Worm (Caenorhabditis elegans) whole organism, L1 larva: ENCODE measurements around the gene col-109.

Source experiments
- C34B4.2 ChIP-seq: sonication (generic microtip); optimal IDR thresholded peaks from 2 replicates; lab custom pipeline; 2017; ENCODE audit warnings: mild to moderate bottlenecking, missing genetic modification characterization, missing compliant biosample characterization
- aly-2 ChIP-seq: fragments of 150-350 bp; optimal IDR thresholded peaks from 2 replicates; lab custom pipeline; 2014; ENCODE audit warnings: missing biosample characterization, missing genetic modification characterization
- ama-1 ChIP-seq: fragments of 150-350 bp; optimal IDR thresholded peaks from 2 replicates; lab custom pipeline; 2014
- blmp-1 ChIP-seq: fragments of 150-350 bp; optimal IDR thresholded peaks from 2 replicates; lab custom pipeline; 2014; ENCODE audit warnings: missing biosample characterization, missing genetic modification characterization
- ceh-88 ChIP-seq: fragments of 200-800 bp; sonication (Bioruptor generic); IDR thresholded peaks from 2 replicates; pipeline ENCODE4 v1.3.6; 2022; ENCODE audit warnings: missing genetic modification characterization, missing compliant biosample characterization
- ceh-90 ChIP-seq: sonication (generic microtip); optimal IDR thresholded peaks from 2 replicates; lab custom pipeline; 2016; ENCODE audit warnings: missing genetic modification characterization, missing compliant biosample characterization
- dpl-1 ChIP-seq, 3 experiments: fragments of 150-350 bp in 2 of 3; sonication (generic microtip) in 1 of 3; optimal IDR thresholded peaks; 2 replicates each; lab custom pipeline; 2014 to 2017; ENCODE audit warnings: missing biosample characterization in 3 of 3, missing genetic modification characterization in 3 of 3, missing genetic modification reagents in 3 of 3
- efl-1 ChIP-seq, 4 experiments: fragments of 150-350 bp; optimal IDR thresholded peaks in 3 of 4; peaks in 1 of 4; 1 replicate in 1 of 4; 2 replicates in 3 of 4; lab custom pipeline; 2014; ENCODE audit warnings: missing biosample characterization in 2 of 4, missing genetic modification characterization in 2 of 4, missing genetic modification reagents in 2 of 4
- elt-2 ChIP-seq: sonication (generic microtip); optimal IDR thresholded peaks from 2 replicates; lab custom pipeline; 2016; ENCODE audit warnings: missing genetic modification characterization, mild to moderate bottlenecking, inconsistent platforms, missing compliant biosample characterization, missing genetic modification reagents
- elt-3 ChIP-seq, 6 experiments: fragments of 150-350 bp in 1 of 6; sonication (generic microtip); optimal IDR thresholded peaks; 2 replicates each; lab custom pipeline; 2017 to 2018; ENCODE audit warnings: missing biosample characterization in 6 of 6, missing genetic modification characterization in 6 of 6, inconsistent platforms in 1 of 6
- fkh-10 ChIP-seq: sonication (generic microtip); optimal IDR thresholded peaks from 2 replicates; lab custom pipeline; 2017; ENCODE audit warnings: missing biosample characterization, missing genetic modification reagents, missing genetic modification characterization
- fos-1 ChIP-seq: fragments of 150-350 bp; optimal IDR thresholded peaks from 2 replicates; lab custom pipeline; 2014; ENCODE audit warnings: missing biosample characterization, missing genetic modification characterization
- hlh-17 ChIP-seq: fragments of 200-800 bp; sonication (Bioruptor generic); optimal IDR thresholded peaks from 2 replicates; lab custom pipeline; 2018; ENCODE audit warnings: missing genetic modification characterization, mild to moderate bottlenecking, missing compliant biosample characterization, moderate library complexity, borderline replicate concordance
- hlh-4 ChIP-seq: sonication (generic microtip); optimal IDR thresholded peaks from 2 replicates; lab custom pipeline; 2016; ENCODE audit warnings: mild to moderate bottlenecking, missing genetic modification characterization, missing compliant biosample characterization
- isw-1 ChIP-seq: fragments of 200-800 bp; sonication (Bioruptor generic); IDR thresholded peaks from 2 replicates; pipeline ENCODE4 v1.3.6; 2022; ENCODE audit warnings: missing genetic modification characterization, missing compliant biosample characterization
- lin-14 ChIP-seq: fragments of 200-800 bp; sonication (Bioruptor generic); optimal IDR thresholded peaks from 2 replicates; lab custom pipeline; 2018; ENCODE audit warnings: mild to moderate bottlenecking, missing genetic modification characterization, moderate library complexity, missing compliant biosample characterization
- lin-15B ChIP-seq: fragments of 150-350 bp; sonication (generic microtip); optimal IDR thresholded peaks from 3 replicates; lab custom pipeline; 2014; ENCODE audit warnings: missing biosample characterization, missing genetic modification characterization
- lin-35 ChIP-seq, 2 experiments: fragments of 150-350 bp; optimal IDR thresholded peaks; 2 replicates each; lab custom pipeline; 2014; ENCODE audit warnings: missing biosample characterization in 2 of 2, missing genetic modification characterization in 2 of 2, missing genetic modification reagents in 2 of 2
- lir-3 ChIP-seq: sonication (generic microtip); optimal IDR thresholded peaks from 2 replicates; lab custom pipeline; 2016; ENCODE audit warnings: mild to moderate bottlenecking, missing genetic modification characterization, moderate library complexity, missing compliant biosample characterization; ENCODE audit not compliant: poor library complexity
- lsy-2 ChIP-seq, 2 experiments: fragments of 150-350 bp; optimal IDR thresholded peaks; 2 replicates each; lab custom pipeline; 2014; ENCODE audit warnings: missing biosample characterization in 2 of 2, missing genetic modification characterization in 2 of 2
- mdl-1 ChIP-seq, 2 experiments: fragments of 150-350 bp; optimal IDR thresholded peaks; 2 replicates each; lab custom pipeline; 2014 to 2017; ENCODE audit warnings: missing biosample characterization in 2 of 2, missing genetic modification characterization in 2 of 2, inconsistent platforms in 1 of 2
- mep-1 ChIP-seq: fragments of 150-350 bp; optimal IDR thresholded peaks from 2 replicates; lab custom pipeline; 2014; ENCODE audit warnings: missing biosample characterization, missing genetic modification characterization
- nhr-12 ChIP-seq: sonication (generic microtip); optimal IDR thresholded peaks from 2 replicates; lab custom pipeline; 2017; ENCODE audit warnings: missing biosample characterization, missing genetic modification characterization
- nhr-19 ChIP-seq: fragments of 200-800 bp; sonication (Bioruptor generic); conservative IDR thresholded peaks from 2 replicates; pipeline ENCODE4 v1.3.6; 2022; ENCODE audit warnings: missing genetic modification characterization, missing compliant biosample characterization
- nhr-20 ChIP-seq: sonication (generic microtip); optimal IDR thresholded peaks from 2 replicates; lab custom pipeline; 2016; ENCODE audit warnings: mild to moderate bottlenecking, missing genetic modification characterization, missing compliant biosample characterization
- nhr-237 ChIP-seq: fragments of 150-350 bp; optimal IDR thresholded peaks from 2 replicates; lab custom pipeline; 2014; ENCODE audit warnings: missing biosample characterization, missing genetic modification characterization
- nhr-47 ChIP-seq: sonication (generic microtip); optimal IDR thresholded peaks from 2 replicates; lab custom pipeline; 2016; ENCODE audit warnings: mild to moderate bottlenecking, missing genetic modification characterization, moderate library complexity, missing compliant biosample characterization
- nhr-71 ChIP-seq: sonication (generic microtip); optimal IDR thresholded peaks from 2 replicates; lab custom pipeline; 2016; ENCODE audit warnings: mild to moderate bottlenecking, missing genetic modification characterization, moderate library complexity, missing compliant biosample characterization
- nhr-76 ChIP-seq: sonication (generic microtip); optimal IDR thresholded peaks from 2 replicates; lab custom pipeline; 2017; ENCODE audit warnings: missing biosample characterization, missing genetic modification characterization
- nhr-84 ChIP-seq: sonication (generic microtip); optimal IDR thresholded peaks from 2 replicates; lab custom pipeline; 2017; ENCODE audit warnings: missing biosample characterization, missing genetic modification characterization
- nhr-85 ChIP-seq: sonication (generic microtip); peaks from one replicate; lab custom pipeline; 2016; ENCODE audit warnings: missing genetic modification characterization, inconsistent platforms, missing compliant biosample characterization
- nhr-90 ChIP-seq: sonication (generic microtip); optimal IDR thresholded peaks from 2 replicates; lab custom pipeline; 2016; ENCODE audit warnings: mild to moderate bottlenecking, missing genetic modification characterization, missing compliant biosample characterization; ENCODE audit not compliant: poor library complexity
- pag-3 ChIP-seq: sonication (generic microtip); optimal IDR thresholded peaks from 2 replicates; lab custom pipeline; 2017; ENCODE audit warnings: missing genetic modification characterization, mild to moderate bottlenecking, missing compliant biosample characterization, antibody characterized with exemption, borderline replicate concordance; ENCODE audit not compliant: insufficient read depth
- pqm-1 ChIP-seq: sonication (generic microtip); optimal IDR thresholded peaks from 3 replicates; lab custom pipeline; 2017; ENCODE audit warnings: missing biosample characterization, missing genetic modification characterization
- snu-23 ChIP-seq: sonication (generic microtip); optimal IDR thresholded peaks from 2 replicates; lab custom pipeline; 2016; ENCODE audit warnings: missing genetic modification characterization, missing compliant biosample characterization
- sptf-1 ChIP-seq: fragments of 150-350 bp; optimal IDR thresholded peaks from 2 replicates; lab custom pipeline; 2014; ENCODE audit warnings: missing biosample characterization, missing genetic modification characterization
- swsn-7 ChIP-seq: sonication (generic microtip); optimal IDR thresholded peaks from 2 replicates; lab custom pipeline; 2016; ENCODE audit warnings: missing genetic modification characterization, missing compliant biosample characterization
- tbx-2 ChIP-seq: sonication (generic microtip); optimal IDR thresholded peaks from 2 replicates; lab custom pipeline; 2016; ENCODE audit warnings: missing genetic modification characterization, missing compliant biosample characterization
- unc-30 ChIP-seq: sonication (generic microtip); optimal IDR thresholded peaks from 2 replicates; lab custom pipeline; 2017; ENCODE audit warnings: missing biosample characterization, missing genetic modification characterization
- unc-62 ChIP-seq: fragments of 150-350 bp; optimal IDR thresholded peaks from 2 replicates; lab custom pipeline; 2014; ENCODE audit warnings: missing biosample characterization, missing genetic modification reagents, missing genetic modification characterization
- unc-86 ChIP-seq: sonication (generic microtip); optimal IDR thresholded peaks from 2 replicates; lab custom pipeline; 2016; ENCODE audit warnings: missing genetic modification characterization, missing compliant biosample characterization
- unc-98 ChIP-seq: fragments of 200-800 bp; sonication (Bioruptor generic); IDR thresholded peaks from 2 replicates; pipeline ENCODE4 v1.3.6; 2022; ENCODE audit warnings: missing genetic modification characterization, missing compliant biosample characterization
- vab-15 ChIP-seq: sonication (generic microtip); optimal IDR thresholded peaks from 2 replicates; lab custom pipeline; 2017; ENCODE audit warnings: missing genotype, mild to moderate bottlenecking, missing genetic modification characterization, missing compliant biosample characterization
- ztf-11 ChIP-seq, 2 experiments: sonication (generic microtip); optimal IDR thresholded peaks; 2 replicates each; lab custom pipeline; 2016 to 2017; ENCODE audit warnings: missing genetic modification characterization in 2 of 2, missing biosample characterization in 1 of 2, missing compliant biosample characterization in 1 of 2

Gene col-109

DNA sequence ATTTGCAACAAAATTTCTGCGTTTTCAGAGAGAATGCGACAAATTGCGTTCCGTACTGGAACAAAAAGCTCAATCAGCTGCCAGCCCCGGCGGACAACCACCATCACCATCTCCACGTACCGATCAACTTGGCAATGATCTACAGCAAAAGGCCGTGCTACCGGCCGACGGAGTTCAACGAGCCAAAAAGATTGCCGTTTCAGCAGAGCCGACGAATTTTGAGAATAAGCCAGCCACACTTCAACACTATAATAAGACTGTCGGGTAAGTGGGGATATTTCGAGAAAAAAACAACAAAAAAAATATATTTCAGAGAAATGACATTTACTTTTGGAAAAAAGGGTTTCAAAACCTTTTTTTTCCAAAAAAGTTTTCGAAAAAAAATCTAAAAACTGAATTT lies 42.6 kb upstream of the col-109 start:
- TF ChIP-seq hlh-17 (no peak), vab-15 (tag; lab: Kevin White, UChicago) (no peak), efl-1 (optimal IDR thresholded peaks at IDR 0.05; lab: Kevin White, UChicago) (no peak), efl-1 (GFP tag; optimal IDR thresholded peaks at IDR 0.05 in 1 of 2; lab: Kevin White, UChicago) (peak in 1 of 2 experiments; percentile 62)

DNA sequence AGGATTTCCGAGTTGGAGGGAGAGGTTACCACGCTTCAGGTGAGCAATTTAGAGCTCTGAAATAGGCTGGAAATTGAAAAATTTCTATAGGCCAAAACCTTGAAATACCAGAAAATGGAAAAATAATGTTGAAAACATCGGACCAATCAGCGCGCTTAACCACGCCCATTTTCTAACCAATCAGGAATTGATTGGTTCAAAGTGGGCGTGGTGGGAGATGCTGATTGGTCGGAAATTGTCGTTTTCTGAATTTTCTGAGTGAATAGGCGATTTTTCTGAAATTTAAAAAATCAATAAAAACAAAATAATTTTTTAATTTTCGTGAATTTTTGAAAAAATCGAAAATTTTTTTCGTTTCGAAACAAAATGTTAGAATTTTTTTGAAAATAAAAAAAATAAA lies 40.9 kb upstream of the col-109 start:
- TF ChIP-seq blmp-1 (no peak), sptf-1 (tag; lab: Kevin White, UChicago) (no peak), swsn-7 (tag; lab: Kevin White, UChicago) (no peak), lir-3 (tag; lab: Kevin White, UChicago) (no peak), C34B4.2 (tag; lab: Kevin White, UChicago) (no peak), ceh-88 (GFP tag; lab: Robert Waterston, UW) (no peak), fos-1 (tag; lab: Kevin White, UChicago) (no peak), mep-1 (tag; lab: Kevin White, UChicago) (no peak)

DNA sequence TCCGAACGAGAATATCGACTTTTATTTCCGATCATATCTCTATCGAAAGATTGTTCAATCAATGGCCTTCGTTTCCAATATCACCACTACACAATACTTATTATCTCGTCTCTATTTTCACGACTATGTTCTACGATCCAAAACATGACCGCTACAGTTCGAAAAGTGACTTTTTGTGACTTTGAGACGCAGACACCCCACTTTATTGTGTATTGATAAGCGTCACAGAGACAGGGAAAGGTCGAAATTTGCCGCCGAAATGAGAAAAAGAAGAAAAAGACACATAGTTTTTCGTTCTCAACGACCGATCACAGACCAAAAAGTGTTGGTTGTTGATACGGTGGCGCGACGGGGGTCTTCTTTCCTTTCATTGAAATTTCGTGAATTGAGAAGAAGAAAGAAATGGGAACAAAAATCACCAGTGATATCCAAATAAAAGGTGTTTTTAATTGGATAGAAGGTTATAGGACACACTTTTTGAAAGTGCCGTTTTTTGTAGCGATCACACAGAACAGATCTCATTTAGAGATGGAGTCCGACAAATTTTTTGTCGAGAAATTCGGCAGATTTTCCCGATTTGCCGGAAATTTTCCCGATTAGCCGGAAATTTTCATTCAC lies 39.4 kb upstream of the col-109 start:
- peak; percentile 10 for TF ChIP-seq elt-2 (tag; lab: Kevin White, UChicago)
- TF ChIP-seq nhr-237, result no peak
- peak; percentile 5 for TF ChIP-seq mep-1 (tag; lab: Kevin White, UChicago)
- peak; percentile 26; the same call in 1 of the 2 replicates for TF ChIP-seq nhr-19 (GFP tag; lab: Robert Waterston, UW)
- no peak for TF ChIP-seq aly-2 (tag; lab: Kevin White, UChicago)
- peak; percentile 70 for TF ChIP-seq nhr-71 (tag; lab: Kevin White, UChicago)
- TF ChIP-seq snu-23 (GFP tag; lab: Kevin White, UChicago), result peak; percentile 36
- TF ChIP-seq tbx-2, result peak; percentile 38
- TF ChIP-seq elt-3 (tag; optimal IDR thresholded peaks at IDR 0.05; lab: Kevin White, UChicago), result peak in 5 of 6 experiments; percentile 45 to 96 (median 80)
- no peak for TF ChIP-seq efl-1 (optimal IDR thresholded peaks at IDR 0.05; lab: Kevin White, UChicago)
- peak in 1 of 2 experiments; percentile 78 for TF ChIP-seq efl-1 (GFP tag; optimal IDR thresholded peaks at IDR 0.05 in 1 of 2; lab: Kevin White, UChicago)
- TF ChIP-seq lin-35 (GFP tag; optimal IDR thresholded peaks at IDR 0.05; lab: Kevin White, UChicago), result peak in 1 of 2 experiments; percentile 31
- no peak for TF ChIP-seq ztf-11 (tag; optimal IDR thresholded peaks at IDR 0.05; lab: Kevin White, UChicago)
- peak; percentile 78 for TF ChIP-seq lin-14 (GFP tag; lab: Kevin White, UChicago)
- TF ChIP-seq lsy-2 (tag; optimal IDR thresholded peaks at IDR 0.05; lab: Kevin White, UChicago), result peak in 1 of 2 experiments; percentile 38
- no peak for TF ChIP-seq isw-1
- no peak for TF ChIP-seq unc-86 (tag; lab: Kevin White, UChicago)
- peak; percentile 95 for TF ChIP-seq blmp-1
- TF ChIP-seq nhr-47 (tag; lab: Kevin White, UChicago), result peak; percentile 25
- TF ChIP-seq nhr-85 (tag; lab: Kevin White, UChicago), result peak; percentile 94
- peak; percentile 41 for TF ChIP-seq nhr-90 (tag; lab: Kevin White, UChicago)
- peak in 1 of 2 experiments; percentile 38 for TF ChIP-seq mdl-1 (tag; optimal IDR thresholded peaks at IDR 0.05; lab: Kevin White, UChicago)
- peak; percentile 84 for TF ChIP-seq nhr-20
- TF ChIP-seq, all 84 proteins: peak for 17

DNA sequence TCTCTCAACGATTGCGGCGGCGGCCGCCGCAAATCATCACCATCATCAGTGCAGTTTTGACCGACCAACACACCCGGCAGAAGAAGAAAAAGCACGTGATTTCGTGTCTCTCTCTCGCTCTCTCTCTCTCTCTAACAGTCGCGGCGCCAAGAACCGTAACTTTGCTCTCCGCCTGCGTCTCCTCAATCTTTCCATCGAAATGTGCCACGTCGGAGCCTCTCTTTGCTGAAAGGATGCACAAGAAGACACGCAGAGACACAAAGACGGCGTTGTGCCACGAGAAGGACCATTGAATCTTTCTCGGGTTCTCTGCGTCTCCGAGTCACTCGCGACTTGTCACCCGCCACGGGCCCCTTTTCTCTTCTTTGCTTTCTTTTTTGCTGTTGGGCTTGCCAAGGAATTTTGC lies 37.8 kb upstream of the col-109 start:
- no peak for TF ChIP-seq unc-30 (tag; lab: Kevin White, UChicago)
- TF ChIP-seq nhr-12 (tag; lab: Kevin White, UChicago), result no peak
- no peak for TF ChIP-seq vab-15 (tag; lab: Kevin White, UChicago)
- TF ChIP-seq ceh-90 (tag; lab: Kevin White, UChicago), result no peak
- peak; percentile 41 for TF ChIP-seq pag-3 (tag; lab: Kevin White, UChicago)
- TF ChIP-seq hlh-4 (tag; lab: Kevin White, UChicago), result no peak
- peak in 2 of 6 experiments; percentile 9 to 45 for TF ChIP-seq elt-3 (tag; optimal IDR thresholded peaks at IDR 0.05; lab: Kevin White, UChicago)
- no peak for TF ChIP-seq unc-62 (GFP tag; lab: Kevin White, UChicago)
- no peak for TF ChIP-seq unc-98
- no peak for TF ChIP-seq nhr-237
- 0 out of 2 replicates have a peak, but pooled peaks have one; percentile 7 for TF ChIP-seq ceh-88 (GFP tag; lab: Robert Waterston, UW)
- no peak for TF ChIP-seq nhr-76 (tag; lab: Kevin White, UChicago)
- TF ChIP-seq ama-1, result no peak
- peak; percentile 22 to 59 (median 24) for TF ChIP-seq dpl-1 (GFP tag; optimal IDR thresholded peaks at IDR 0.05; lab: Kevin White, UChicago)
- TF ChIP-seq pqm-1 (tag; lab: Kevin White, UChicago), result no peak
- TF ChIP-seq lin-14 (GFP tag; lab: Kevin White, UChicago), result peak; percentile 89
- no peak for TF ChIP-seq hlh-17
- no peak for TF ChIP-seq ztf-11 (tag; optimal IDR thresholded peaks at IDR 0.05; lab: Kevin White, UChicago)
- TF ChIP-seq nhr-84 (tag; lab: Kevin White, UChicago), result no peak
- TF ChIP-seq lin-15B (tag; lab: Kevin White, UChicago), result no peak
- TF ChIP-seq fkh-10 (GFP tag; lab: Kevin White, UChicago), result peak; percentile 64
- peak; percentile 73 for TF ChIP-seq nhr-90 (tag; lab: Kevin White, UChicago)
- TF ChIP-seq elt-2 (tag; lab: Kevin White, UChicago), result peak; percentile 68
